Worm (Caenorhabditis elegans) whole organism, late embryonic: ENCODE measurements around the gene Y75B12A.2.

Experiments used
- C08G9.2 ChIP-seq: sonication (generic microtip); optimal IDR thresholded peaks from 2 replicates; lab custom pipeline; 2016; ENCODE audit warnings: mild to moderate bottlenecking, missing genetic modification characterization, moderate library complexity, missing compliant biosample characterization
- F13H6.1 ChIP-seq: sonication (generic microtip); optimal IDR thresholded peaks from 2 replicates; lab custom pipeline; 2016; ENCODE audit warnings: missing genetic modification characterization, missing compliant biosample characterization
- T23F11.4 ChIP-seq: fragments of 200-800 bp; sonication (Bioruptor generic); optimal IDR thresholded peaks from 2 replicates; lab custom pipeline; 2018; ENCODE audit warnings: mild to moderate bottlenecking, missing genetic modification characterization, missing compliant biosample characterization
- ceh-14 ChIP-seq: sonication (generic microtip); optimal IDR thresholded peaks from 2 replicates; lab custom pipeline; 2016; ENCODE audit warnings: missing genotype, missing genetic modification characterization, missing compliant biosample characterization
- ceh-19 ChIP-seq: fragments of 200-800 bp; sonication (Bioruptor generic); optimal IDR thresholded peaks from 2 replicates; lab custom pipeline; 2018; ENCODE audit warnings: mild to moderate bottlenecking, missing genetic modification characterization, missing compliant biosample characterization
- ceh-45 ChIP-seq: fragments of 200-800 bp; sonication (Bioruptor generic); IDR thresholded peaks from 2 replicates; pipeline ENCODE4 v1.3.6; 2022; ENCODE audit warnings: missing genetic modification reagents, missing genetic modification characterization, missing compliant biosample characterization
- ceh-6 ChIP-seq: fragments of 200-800 bp; sonication (Bioruptor generic); optimal IDR thresholded peaks from 2 replicates; lab custom pipeline; 2018; ENCODE audit warnings: mild to moderate bottlenecking, missing genetic modification characterization, missing compliant biosample characterization
- ceh-9 ChIP-seq: sonication (generic microtip); optimal IDR thresholded peaks from 2 replicates; lab custom pipeline; 2016; ENCODE audit warnings: mild to moderate bottlenecking, missing genetic modification characterization, inconsistent platforms, missing compliant biosample characterization
- che-1 ChIP-seq: sonication (generic microtip); optimal IDR thresholded peaks from 2 replicates; lab custom pipeline; 2016; ENCODE audit warnings: mild to moderate bottlenecking, missing genetic modification characterization, missing compliant biosample characterization
- dmd-4 ChIP-seq: sonication (generic microtip); optimal IDR thresholded peaks from 2 replicates; lab custom pipeline; 2016; ENCODE audit warnings: borderline replicate concordance, missing genetic modification characterization, missing compliant biosample characterization
- elt-2 ChIP-seq: sonication (generic microtip); optimal IDR thresholded peaks from 2 replicates; lab custom pipeline; 2016; ENCODE audit warnings: missing genetic modification reagents, missing genetic modification characterization, missing compliant biosample characterization
- elt-4 ChIP-seq: sonication (generic microtip); optimal IDR thresholded peaks from 2 replicates; lab custom pipeline; 2016; ENCODE audit warnings: missing genetic modification characterization, missing compliant biosample characterization
- fax-1 ChIP-seq: sonication (generic microtip); optimal IDR thresholded peaks from 2 replicates; lab custom pipeline; 2016; ENCODE audit warnings: missing genotype, missing genetic modification characterization, missing compliant biosample characterization
- gmeb-2 ChIP-seq: sonication (generic microtip); optimal IDR thresholded peaks from 2 replicates; lab custom pipeline; 2016; ENCODE audit warnings: missing genetic modification characterization, inconsistent platforms, missing compliant biosample characterization
- hlh-13 ChIP-seq: fragments of 200-800 bp; sonication (Bioruptor generic); optimal IDR thresholded peaks from 2 replicates; lab custom pipeline; 2018; ENCODE audit warnings: mild to moderate bottlenecking, missing genetic modification characterization, missing compliant biosample characterization
- hlh-6 ChIP-seq: sonication (generic microtip); optimal IDR thresholded peaks from 2 replicates; lab custom pipeline; 2016; ENCODE audit warnings: missing genotype, missing genetic modification characterization, missing compliant biosample characterization
- hlh-8 ChIP-seq: sonication (generic microtip); optimal IDR thresholded peaks from 2 replicates; lab custom pipeline; 2016; ENCODE audit warnings: missing genotype, missing genetic modification characterization, missing compliant biosample characterization
- madf-2 ChIP-seq: sonication (generic microtip); optimal IDR thresholded peaks from 2 replicates; lab custom pipeline; 2017; ENCODE audit warnings: missing genetic modification characterization, missing compliant biosample characterization
- nfya-1 ChIP-seq: sonication (generic microtip); optimal IDR thresholded peaks from 2 replicates; lab custom pipeline; 2017; ENCODE audit warnings: missing genetic modification characterization, mild to moderate bottlenecking, missing compliant biosample characterization, antibody characterized with exemption, moderate library complexity
- nhr-11 ChIP-seq: fragments of 150-350 bp; optimal IDR thresholded peaks from 2 replicates; lab custom pipeline; 2014; ENCODE audit warnings: missing biosample characterization, missing genetic modification characterization
- npax-4 ChIP-seq: sonication (generic microtip); optimal IDR thresholded peaks from 2 replicates; lab custom pipeline; 2016; ENCODE audit warnings: missing genetic modification characterization, missing compliant biosample characterization
- pha-2 ChIP-seq: sonication (generic microtip); optimal IDR thresholded peaks from 2 replicates; lab custom pipeline; 2017; ENCODE audit warnings: mild to moderate bottlenecking, missing genetic modification characterization, missing compliant biosample characterization
- pha-4 ChIP-seq: fragments of 150-350 bp; optimal IDR thresholded peaks from 2 replicates; lab custom pipeline; 2018; ENCODE audit warnings: missing biosample characterization, missing genetic modification reagents, missing genetic modification characterization
- pqm-1 ChIP-seq: sonication (generic microtip); optimal IDR thresholded peaks from 2 replicates; lab custom pipeline; 2016; ENCODE audit warnings: missing genetic modification characterization, missing compliant biosample characterization
- rnt-1 ChIP-seq: sonication (generic microtip); optimal IDR thresholded peaks from 2 replicates; lab custom pipeline; 2016; ENCODE audit warnings: missing genetic modification characterization, missing compliant biosample characterization
- sdc-2 ChIP-seq: sonication (generic microtip); optimal IDR thresholded peaks from 2 replicates; lab custom pipeline; 2016; ENCODE audit warnings: missing genotype, missing genetic modification characterization, missing compliant biosample characterization
- tbx-2 ChIP-seq: sonication (generic microtip); optimal IDR thresholded peaks from 2 replicates; lab custom pipeline; 2016; ENCODE audit warnings: missing genetic modification characterization, missing compliant biosample characterization
- unc-42 ChIP-seq: sonication (generic microtip); optimal IDR thresholded peaks from 2 replicates; lab custom pipeline; 2016; ENCODE audit warnings: missing genotype, missing genetic modification characterization, missing compliant biosample characterization
- unc-55 ChIP-seq: sonication (generic microtip); optimal IDR thresholded peaks from 2 replicates; lab custom pipeline; 2017; ENCODE audit warnings: missing biosample characterization, missing genetic modification reagents, missing genetic modification characterization
- ztf-16 ChIP-seq: sonication (generic microtip); optimal IDR thresholded peaks from 2 replicates; lab custom pipeline; 2017; ENCODE audit warnings: missing genetic modification characterization, missing compliant biosample characterization

The Y75B12A.2 gene

DNA sequence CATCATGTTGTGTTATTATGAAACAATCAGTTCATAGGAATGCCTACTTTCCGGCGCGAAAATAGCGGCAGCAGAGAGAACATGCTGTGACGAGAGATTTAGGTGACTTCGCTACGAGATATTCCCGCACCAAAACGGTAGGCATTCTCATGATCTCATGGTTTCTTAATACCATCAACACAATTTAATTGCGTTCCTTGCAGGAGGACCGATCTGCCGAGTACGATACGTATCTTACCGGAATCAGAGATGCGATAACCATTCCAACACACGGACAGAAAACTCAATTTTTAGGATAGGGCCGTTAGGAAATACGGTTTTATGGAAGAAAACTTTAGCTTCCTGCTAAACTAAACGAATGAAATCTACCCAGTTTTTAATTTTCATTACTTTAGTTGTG, 39.4 kb downstream of the Y75B12A.2 start, which contains the start of gene T09F5.1:
T09F5.1 (plus strand) TSS at position 301 of the 400 bp plus-strand sequence.
- no peak for TF ChIP-seq gmeb-2 (tag; lab: Kevin White, UChicago)
- TF ChIP-seq elt-4: no peak
- peak; percentile 5 for TF ChIP-seq rnt-1 (tag; lab: Kevin White, UChicago)
- TF ChIP-seq pqm-1 (tag; lab: Kevin White, UChicago): no peak

DNA sequence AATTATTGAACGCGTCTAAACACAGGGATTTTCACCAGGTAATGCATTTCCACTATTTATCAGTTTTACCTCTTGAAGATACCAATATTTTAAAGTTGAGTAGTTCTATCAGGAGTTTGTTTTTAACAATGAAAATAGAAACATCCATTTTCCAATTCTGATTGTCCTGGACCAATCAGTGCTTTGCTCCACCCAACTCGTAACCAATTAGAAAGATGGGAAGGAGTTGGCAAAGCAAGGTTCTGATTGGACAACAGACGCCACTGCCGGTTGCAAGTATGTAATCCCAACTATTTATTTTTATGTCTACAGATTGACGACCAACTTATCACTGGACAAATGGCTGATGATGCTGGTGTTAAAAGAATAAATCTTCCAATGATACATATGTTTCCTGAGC, 40.8 kb downstream of the Y75B12A.2 start:
- peak; percentile 69 for TF ChIP-seq nfya-1 (tag; lab: Kevin White, UChicago)
- no peak for TF ChIP-seq ceh-45 (GFP tag; lab: Robert Waterston, UW)

DNA sequence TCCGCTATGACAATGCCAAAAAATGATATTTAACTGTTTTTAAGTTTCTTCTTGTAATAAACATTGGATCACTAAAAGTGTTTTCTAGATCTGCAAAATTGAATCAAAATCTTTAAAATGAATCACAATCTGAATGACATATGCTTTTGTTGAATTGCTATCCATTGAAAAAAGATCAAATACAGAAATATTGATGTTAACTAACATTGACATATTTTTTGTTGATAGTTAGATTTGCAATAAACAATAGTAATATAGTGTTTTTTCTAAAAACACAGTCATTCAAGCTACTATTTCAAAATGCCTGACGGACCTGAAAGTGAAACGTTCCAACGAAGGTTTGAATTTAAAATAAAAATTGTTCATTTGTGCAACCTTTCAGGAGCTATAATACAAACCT, 41.3 kb downstream of the Y75B12A.2 start, which contains the start of gene T09F5.2:
T09F5.2 (plus strand) TSS at position 301 of the 400 bp plus-strand sequence.
- TF ChIP-seq ceh-9: no peak
- no peak for TF ChIP-seq ztf-16 (tag; lab: Kevin White, UChicago)
- no peak for TF ChIP-seq ceh-14 (tag; lab: Kevin White, UChicago)
- no peak for TF ChIP-seq rnt-1 (tag; lab: Kevin White, UChicago)
- TF ChIP-seq hlh-8 (tag; lab: Kevin White, UChicago): no peak
- no peak for TF ChIP-seq elt-4
- no peak for TF ChIP-seq nfya-1 (tag; lab: Kevin White, UChicago)
- TF ChIP-seq T23F11.4 (GFP tag; lab: Kevin White, UChicago): no peak
- TF ChIP-seq dmd-4 (tag; lab: Kevin White, UChicago): no peak
- TF ChIP-seq F13H6.1 (tag; lab: Kevin White, UChicago): no peak
- no peak for TF ChIP-seq hlh-6 (tag; lab: Kevin White, UChicago)
- TF ChIP-seq hlh-13: no peak
- TF ChIP-seq ceh-19 (GFP tag; lab: Kevin White, UChicago): no peak
- no peak for TF ChIP-seq npax-4 (tag; lab: Kevin White, UChicago)
- no peak for TF ChIP-seq gmeb-2 (tag; lab: Kevin White, UChicago)

DNA sequence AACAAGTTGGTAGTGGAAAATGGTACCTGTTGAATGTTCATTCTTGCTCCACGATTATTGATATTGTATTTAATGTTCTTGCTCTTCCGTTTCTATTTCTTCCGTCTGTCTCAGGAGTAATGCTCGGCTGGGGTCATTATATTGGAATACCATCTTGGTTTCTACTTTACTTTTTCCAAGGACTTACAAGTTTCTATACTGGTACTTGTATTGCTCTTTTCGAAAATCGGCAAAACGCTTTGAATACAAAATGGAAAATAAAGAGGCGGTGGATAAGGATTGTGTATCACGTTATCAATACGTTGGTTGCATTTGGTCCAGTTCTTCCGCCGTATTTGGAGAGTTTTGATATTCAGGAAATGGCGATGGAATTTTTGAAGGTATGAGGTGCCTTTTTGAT, 42.6 kb downstream of the Y75B12A.2 start:
- TF ChIP-seq gmeb-2 (tag; lab: Kevin White, UChicago): no peak
- TF ChIP-seq tbx-2 (tag; lab: Kevin White, UChicago): no peak
- no peak for TF ChIP-seq sdc-2
- TF ChIP-seq ceh-19 (GFP tag; lab: Kevin White, UChicago): no peak
- no peak for TF ChIP-seq unc-42 (tag; lab: Kevin White, UChicago)
- TF ChIP-seq fax-1 (tag; lab: Kevin White, UChicago): no peak

DNA sequence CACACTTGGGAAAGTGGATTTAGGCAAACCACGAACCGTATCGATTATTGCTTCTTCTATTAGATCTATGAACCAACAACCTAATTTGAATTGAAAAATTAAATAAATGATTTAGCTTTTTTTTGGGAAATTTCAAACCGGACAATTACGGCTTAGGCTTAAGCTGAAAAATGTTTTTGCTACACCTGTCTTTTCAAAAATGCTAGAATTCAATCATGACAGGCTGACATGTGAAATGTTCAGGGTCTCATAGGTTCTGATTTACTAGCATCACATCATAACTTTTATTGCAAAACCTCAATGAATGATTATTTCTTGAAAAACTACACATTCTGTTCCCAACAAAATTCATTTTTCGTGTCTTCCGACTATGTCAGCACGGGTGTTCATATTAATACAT, 43.9 kb downstream of the Y75B12A.2 start, which contains the start of gene srh-55:
srh-55 (plus strand) TSS at position 301 of the 400 bp plus-strand sequence.
- no peak for TF ChIP-seq C08G9.2
- no peak for TF ChIP-seq dmd-4 (tag; lab: Kevin White, UChicago)
- TF ChIP-seq pha-4 (tag; lab: Kevin White, UChicago): no peak
- TF ChIP-seq, all 69 proteins: peak for 0

DNA sequence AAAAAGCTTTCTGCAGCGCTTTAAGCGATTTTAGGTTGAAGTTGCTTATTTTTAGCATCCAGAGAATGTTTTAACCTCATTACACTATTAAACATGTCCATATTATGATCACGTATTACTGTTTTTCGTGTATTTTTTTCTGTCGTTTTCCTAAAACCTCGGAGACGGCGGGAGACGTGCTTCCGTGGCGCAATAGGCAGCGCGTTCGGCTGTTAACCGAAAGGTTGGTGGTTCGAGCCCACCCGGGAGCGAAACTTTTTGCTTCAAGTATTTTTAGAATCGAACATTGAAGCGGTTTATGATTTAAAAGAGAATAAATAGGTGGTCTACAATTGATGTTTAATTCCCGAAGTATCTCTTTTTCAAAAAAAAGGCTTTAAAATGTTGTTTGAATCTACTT, 47.1 kb downstream of the Y75B12A.2 start:
- TF ChIP-seq unc-55 (GFP tag; lab: Kevin White, UChicago): no peak
- no peak for TF ChIP-seq pqm-1 (tag; lab: Kevin White, UChicago)
- no peak for TF ChIP-seq elt-2 (tag; lab: Kevin White, UChicago)
- no peak for TF ChIP-seq che-1 (tag; lab: Kevin White, UChicago)
- no peak for TF ChIP-seq npax-4 (tag; lab: Kevin White, UChicago)
- TF ChIP-seq pha-2 (tag; lab: Kevin White, UChicago): no peak
- TF ChIP-seq unc-42 (tag; lab: Kevin White, UChicago): no peak
- no peak for TF ChIP-seq madf-2 (tag; lab: Kevin White, UChicago)
- TF ChIP-seq ceh-6 (GFP tag; lab: Kevin White, UChicago): no peak
- no peak for TF ChIP-seq C08G9.2
- no peak for TF ChIP-seq nhr-11 (tag; lab: Kevin White, UChicago)
- TF ChIP-seq ceh-9: no peak
- no peak for TF ChIP-seq hlh-8 (tag; lab: Kevin White, UChicago)
